Fruit fly (Drosophila melanogaster) whole organism, embryonic: Measurements from ENCODE around the gene hop.

Experiments
- Atf6 ChIP-seq: fragments of 200-800 bp; sonication (Bioruptor generic); IDR thresholded peaks from 2 replicates; pipeline ENCODE4 v1.3.6; 2022; ENCODE audit warnings: missing biosample characterization, missing genetic modification characterization
- C15 ChIP-seq: fragments of 200-800 bp; sonication (Bioruptor generic); IDR thresholded peaks from 3 replicates; pipeline ENCODE4 v1.3.6; 2022; ENCODE audit warnings: missing biosample characterization, missing genetic modification characterization
- CG10209 ChIP-seq: fragments of 200-800 bp; sonication (Bioruptor generic); optimal IDR thresholded peaks from 3 replicates; lab custom pipeline; 2017; ENCODE audit warnings: missing biosample characterization, mild to moderate bottlenecking, missing genetic modification characterization, missing genetic modification reagents
- CG10462 ChIP-seq: fragments of 200-800 bp; sonication (Bioruptor generic); optimal IDR thresholded peaks from 2 replicates; lab custom pipeline; 2016; ENCODE audit warnings: missing biosample characterization, missing genetic modification characterization
- CG10959 ChIP-seq: fragments of 200-800 bp; sonication (Bioruptor generic); IDR thresholded peaks from 2 replicates; pipeline ENCODE4 v1.3.6; 2022; ENCODE audit warnings: missing biosample characterization, missing genetic modification characterization
- CG11085 ChIP-seq: fragments of 200-800 bp; sonication (Bioruptor generic); IDR thresholded peaks from 2 replicates; pipeline ENCODE4 v1.3.6; 2022; ENCODE audit warnings: missing biosample characterization, missing genetic modification characterization
- CG11093 ChIP-seq: fragments of 200-800 bp; sonication (Bioruptor generic); IDR thresholded peaks from 3 replicates; pipeline ENCODE4 v1.3.6; 2022; ENCODE audit warnings: missing biosample characterization, missing genetic modification characterization
- CG16863 ChIP-seq: fragments of 200-800 bp; sonication (Bioruptor generic); optimal IDR thresholded peaks from 3 replicates; lab custom pipeline; 2016; ENCODE audit warnings: missing biosample characterization, missing genetic modification characterization
- CG30431 ChIP-seq: fragments of 200-800 bp; sonication (Bioruptor generic); optimal IDR thresholded peaks from 2 replicates; lab custom pipeline; 2017; ENCODE audit warnings: missing biosample characterization, missing genetic modification characterization
- CG4328 ChIP-seq: fragments of 200-800 bp; sonication (Bioruptor generic); optimal IDR thresholded peaks from 3 replicates; lab custom pipeline; 2017; ENCODE audit warnings: missing biosample characterization, missing genetic modification reagents, missing genetic modification characterization
- CG4707 ChIP-seq: fragments of 200-800 bp; sonication (Bioruptor generic); optimal IDR thresholded peaks from 2 replicates; lab custom pipeline; 2018; ENCODE audit warnings: missing biosample characterization, mild to moderate bottlenecking, missing genetic modification characterization, moderate library complexity
- CG4730 ChIP-seq: fragments of 200-800 bp; sonication (Bioruptor generic); IDR thresholded peaks from 2 replicates; pipeline ENCODE4 v1.3.6; 2022; ENCODE audit warnings: missing biosample characterization, missing genetic modification characterization
- CG7987 ChIP-seq: fragments of 200-800 bp; sonication (Bioruptor generic); optimal IDR thresholded peaks from 2 replicates; lab custom pipeline; 2018; ENCODE audit warnings: missing biosample characterization, mild to moderate bottlenecking, missing genetic modification characterization, moderate library complexity
- CG8359 ChIP-seq: fragments of 200-800 bp; sonication (Bioruptor generic); optimal IDR thresholded peaks from 2 replicates; lab custom pipeline; 2017; ENCODE audit warnings: missing biosample characterization, mild to moderate bottlenecking, missing genetic modification characterization, borderline replicate concordance
- CG9817 ChIP-seq: fragments of 200-800 bp; sonication (Bioruptor generic); optimal IDR thresholded peaks from 2 replicates; lab custom pipeline; 2018; ENCODE audit warnings: missing biosample characterization, mild to moderate bottlenecking, missing genetic modification characterization, moderate library complexity
- CkIIα-i1 ChIP-seq: fragments of 200-800 bp; sonication (Bioruptor generic); IDR thresholded peaks from 2 replicates; pipeline ENCODE4 v1.3.6; 2022; ENCODE audit warnings: missing biosample characterization, missing genetic modification characterization
- Dad ChIP-seq: fragments of 200-800 bp; sonication (Bioruptor generic); optimal IDR thresholded peaks from 3 replicates; lab custom pipeline; 2016; ENCODE audit warnings: missing biosample characterization, missing genetic modification characterization
- Dbx ChIP-seq: fragments of 200-800 bp; sonication (Bioruptor generic); IDR thresholded peaks from 3 replicates; pipeline ENCODE4 v1.3.6; 2022; ENCODE audit warnings: missing biosample characterization, missing genetic modification characterization
- Dfd ChIP-seq, 2 experiments: fragments of >200 bp; optimal IDR thresholded peaks; 2 replicates each; lab custom pipeline; 2017; ENCODE audit warnings: missing biosample characterization in 2 of 2, missing genetic modification characterization in 2 of 2
- E2f2 ChIP-seq: fragments of 200-800 bp; sonication (Bioruptor generic); IDR thresholded peaks from 2 replicates; pipeline ENCODE4 v1.3.6; 2022; ENCODE audit warnings: missing biosample characterization, missing genetic modification characterization
- Hand ChIP-seq: fragments of 200-800 bp; sonication (Bioruptor generic); optimal IDR thresholded peaks from 2 replicates; lab custom pipeline; 2017; ENCODE audit warnings: mild to moderate bottlenecking, missing biosample characterization, missing genetic modification reagents, missing genetic modification characterization
- Hmr ChIP-seq: fragments of 200-800 bp; sonication (Bioruptor generic); optimal IDR thresholded peaks from 3 replicates; lab custom pipeline; 2017; ENCODE audit warnings: mild to moderate bottlenecking, missing biosample characterization, missing genetic modification reagents, missing genetic modification characterization
- Lhr ChIP-seq: fragments of 200-800 bp; sonication (Bioruptor generic); optimal IDR thresholded peaks from 3 replicates; lab custom pipeline; 2017; ENCODE audit warnings: mild to moderate bottlenecking, missing biosample characterization, missing genetic modification reagents, missing genetic modification characterization
- Max ChIP-seq: fragments of 200-800 bp; sonication (Bioruptor generic); optimal IDR thresholded peaks from 2 replicates; lab custom pipeline; 2016; ENCODE audit warnings: missing biosample characterization, mild to moderate bottlenecking, missing genetic modification characterization
- NC2α ChIP-seq: fragments of 200-800 bp; sonication (Bioruptor generic); optimal IDR thresholded peaks from 2 replicates; lab custom pipeline; 2016; ENCODE audit warnings: missing biosample characterization, missing genetic modification characterization
- Nf-YC ChIP-seq: fragments of 200-800 bp; optimal IDR thresholded peaks from 3 replicates; lab custom pipeline; 2019; ENCODE audit warnings: missing biosample characterization, mild to moderate bottlenecking, missing genetic modification characterization, moderate library complexity
- Oaz ChIP-seq: fragments of 200-800 bp; sonication (Bioruptor generic); IDR thresholded peaks from 2 replicates; pipeline ENCODE4 v1.3.6; 2022; ENCODE audit warnings: missing biosample characterization, missing genetic modification characterization
- PHDP ChIP-seq: fragments of 200-800 bp; sonication (Bioruptor generic); optimal IDR thresholded peaks from 3 replicates; lab custom pipeline; 2018; ENCODE audit warnings: missing biosample characterization, mild to moderate bottlenecking, missing genetic modification characterization, moderate library complexity
- Pdp1 ChIP-seq, 2 experiments: fragments of 200-800 bp; sonication (Bioruptor generic); optimal IDR thresholded peaks; 3 replicates each; lab custom pipeline; 2016; ENCODE audit warnings: missing biosample characterization in 2 of 2, missing genetic modification characterization in 2 of 2, mild to moderate bottlenecking in 1 of 2, moderate library complexity in 1 of 2
- Spps ChIP-seq: fragments of 200-800 bp; sonication (Bioruptor generic); optimal IDR thresholded peaks from 2 replicates; lab custom pipeline; 2018; ENCODE audit warnings: missing biosample characterization, mild to moderate bottlenecking, missing genetic modification characterization
- TFAM ChIP-seq: fragments of 200-800 bp; sonication (Bioruptor generic); optimal IDR thresholded peaks from 2 replicates; lab custom pipeline; 2017; ENCODE audit warnings: missing biosample characterization, missing genetic modification characterization, inconsistent platforms
- cato ChIP-seq: fragments of 200-800 bp; sonication (Bioruptor generic); optimal IDR thresholded peaks from 2 replicates; lab custom pipeline; 2016; ENCODE audit warnings: missing biosample characterization, missing genetic modification characterization, borderline replicate concordance
- cg ChIP-seq: fragments of 200-800 bp; sonication (Bioruptor generic); optimal IDR thresholded peaks from 3 replicates; lab custom pipeline; 2019; ENCODE audit warnings: missing biosample characterization, mild to moderate bottlenecking, missing genetic modification characterization, moderate library complexity
- chm ChIP-seq: fragments of 200-800 bp; sonication (Bioruptor generic); IDR thresholded peaks from 2 replicates; pipeline ENCODE4 v1.3.6; 2022; ENCODE audit warnings: missing biosample characterization, missing genetic modification characterization
- ci ChIP-seq: fragments of 200-800 bp; sonication (Bioruptor generic); IDR thresholded peaks from 3 replicates; pipeline ENCODE4 v1.3.6; 2022; ENCODE audit warnings: missing biosample characterization, missing genetic modification characterization
- corto ChIP-seq: fragments of 200-800 bp; sonication (Bioruptor generic); optimal IDR thresholded peaks from 2 replicates; lab custom pipeline; 2016; ENCODE audit warnings: missing biosample characterization, mild to moderate bottlenecking, missing genetic modification characterization, moderate library complexity
- crc ChIP-seq: fragments of 200-800 bp; sonication (Bioruptor generic); optimal IDR thresholded peaks from 2 replicates; lab custom pipeline; 2016; ENCODE audit warnings: missing biosample characterization, missing genetic modification characterization
- cwo ChIP-seq: fragments of 200-800 bp; sonication (Bioruptor generic); optimal IDR thresholded peaks from 3 replicates; lab custom pipeline; 2017; ENCODE audit warnings: missing biosample characterization, missing genetic modification characterization, mild to moderate bottlenecking, moderate library complexity, missing genetic modification reagents
- dimm ChIP-seq: fragments of 200-800 bp; sonication (Bioruptor generic); IDR thresholded peaks from 2 replicates; pipeline ENCODE4 v1.3.6; 2022; ENCODE audit warnings: missing biosample characterization, missing genetic modification characterization
- exex ChIP-seq: fragments of 200-800 bp; sonication (Bioruptor generic); optimal IDR thresholded peaks from 4 replicates; lab custom pipeline; 2018; ENCODE audit warnings: missing biosample characterization, mild to moderate bottlenecking, missing genetic modification characterization, moderate library complexity
- gfzf ChIP-seq: fragments of 200-800 bp; sonication (Bioruptor generic); optimal IDR thresholded peaks from 2 replicates; lab custom pipeline; 2016; ENCODE audit warnings: missing biosample characterization, mild to moderate bottlenecking, missing genetic modification characterization, moderate library complexity
- gsb ChIP-seq: fragments of 200-800 bp; sonication (Bioruptor generic); IDR thresholded peaks from 2 replicates; pipeline ENCODE4 v1.3.6; 2022; ENCODE audit warnings: missing biosample characterization, missing genetic modification characterization
- gt ChIP-seq: fragments of 200-800 bp; sonication (Bioruptor generic); IDR thresholded peaks from 2 replicates; pipeline ENCODE4 v1.3.6; 2022; ENCODE audit warnings: missing biosample characterization, missing genetic modification characterization
- ind ChIP-seq: fragments of 200-800 bp; sonication (Bioruptor generic); optimal IDR thresholded peaks from 3 replicates; lab custom pipeline; 2016; ENCODE audit warnings: missing biosample characterization, missing genetic modification characterization
- inv ChIP-seq: fragments of 200-800 bp; sonication (Bioruptor generic); IDR thresholded peaks from 2 replicates; pipeline ENCODE4 v1.3.6; 2022; ENCODE audit warnings: missing biosample characterization, missing genetic modification characterization; ENCODE audit not compliant: partially characterized antibody
- lola ChIP-seq, 3 experiments: fragments of >200 bp in 2 of 3; fragments of 200-800 bp in 1 of 3; sonication (Bioruptor generic) in 1 of 3; optimal IDR thresholded peaks; 2 replicates each; lab custom pipeline; 2017 to 2019; ENCODE audit warnings: missing biosample characterization in 3 of 3, missing genetic modification characterization in 3 of 3, mild to moderate bottlenecking in 1 of 3, moderate library complexity in 1 of 3
- onecut ChIP-seq: fragments of 200-800 bp; sonication (Bioruptor generic); IDR thresholded peaks from 2 replicates; pipeline ENCODE4 v1.3.6; 2022; ENCODE audit warnings: missing biosample characterization, missing genetic modification characterization
- sna ChIP-seq: fragments of 200-800 bp; sonication (Bioruptor generic); IDR thresholded peaks from 2 replicates; pipeline ENCODE4 v1.3.6; 2022; ENCODE audit warnings: missing biosample characterization, missing genetic modification characterization; ENCODE audit not compliant: partially characterized antibody
- tin ChIP-seq: fragments of 200-800 bp; sonication (Bioruptor generic); optimal IDR thresholded peaks from 3 replicates; lab custom pipeline; 2016; ENCODE audit warnings: missing biosample characterization, missing genetic modification characterization
- tll ChIP-seq, 2 experiments: fragments of 200-800 bp in 1 of 2; fragments of >200 bp in 1 of 2; sonication (Bioruptor generic) in 1 of 2; optimal IDR thresholded peaks; 2 replicates each; lab custom pipeline; 2017 to 2019; ENCODE audit warnings: missing biosample characterization in 2 of 2, missing genetic modification characterization in 2 of 2, mild to moderate bottlenecking in 1 of 2, moderate library complexity in 1 of 2
- toy ChIP-seq: fragments of 200-800 bp; sonication (Bioruptor generic); IDR thresholded peaks from 2 replicates; pipeline ENCODE4 v1.3.6; 2022; ENCODE audit warnings: missing biosample characterization, missing genetic modification characterization

Gene hop

dm6 chrX:11379139-11379538 lies 11.2 kb upstream of the hop start (continued):
- TF ChIP-seq crc (GFP tag; lab: Kevin White, UChicago) (no peak), gfzf (GFP tag; lab: Kevin White, UChicago) (no peak), CG4707 (GFP tag; lab: Kevin White, UChicago) (no peak), C15 (GFP tag; lab: Robert Waterston, UW) (no peak), E2f2 (GFP tag; lab: Robert Waterston, UW) (no peak), cato (GFP tag; lab: Kevin White, UChicago) (no peak), Nf-YC (peak; percentile 52), Pdp1 (GFP tag; optimal IDR thresholded peaks at IDR 0.05; lab: Kevin White, UChicago) (peak in 1 of 2 experiments; percentile 41), CG11093 (no peak), gsb (GFP tag; lab: Robert Waterston, UW) (no peak), chm (peak; percentile 33; the same call in 1 of the 2 replicates), TFAM (GFP tag; lab: Kevin White, UChicago) (no peak), ci (GFP tag; lab: Robert Waterston, UW) (peak; percentile 73), CG16863 (no peak), inv (GFP tag; lab: Robert Waterston, UW) (no peak), CG4328 (GFP tag; lab: Kevin White, UChicago) (no peak), lola (GFP tag; optimal IDR thresholded peaks at IDR 0.05; lab: Kevin White, UChicago) (no peak), toy (GFP tag; lab: Robert Waterston, UW) (no peak), Lhr (no peak), CG4730 (GFP tag; lab: Robert Waterston, UW) (no peak), Dbx (peak; percentile 58; the same call in 2 of the 3 replicates), NC2α (no peak), CG10462 (GFP tag; lab: Kevin White, UChicago) (no peak), CG8359 (GFP tag; lab: Kevin White, UChicago) (no peak), Atf6 (GFP tag; lab: Robert Waterston, UW) (peak; percentile 55), Dad (no peak), Hand (GFP tag; lab: Kevin White, UChicago) (peak; percentile 47), Oaz (GFP tag; lab: Robert Waterston, UW) (peak; percentile 40; the same call in 1 of the 2 replicates), exex (no peak), cg (GFP tag; lab: Kevin White, UChicago) (no peak), CG9817 (peak; percentile 52), ind (GFP tag; lab: Kevin White, UChicago) (no peak), CkIIα-i1 (no peak), Dfd (GFP tag; optimal IDR thresholded peaks at IDR 0.05; lab: Kevin White, UChicago) (no peak), tin (GFP tag; lab: Kevin White, UChicago) (no peak), PHDP (tag; lab: Kevin White, UChicago) (peak; percentile 57), CG10959 (GFP tag; lab: Robert Waterston, UW) (no peak), onecut (0 out of 2 replicates have a peak, but pooled peaks have one; percentile 18), Spps (no peak), gt (GFP tag; lab: Robert Waterston, UW) (no peak), tll (GFP tag; optimal IDR thresholded peaks at IDR 0.05; lab: Kevin White, UChicago) (no peak), CG10209 (GFP tag; lab: Kevin White, UChicago) (no peak), cwo (GFP tag; lab: Kevin White, UChicago) (peak; percentile 45), CG7987 (no peak), corto (GFP tag; lab: Kevin White, UChicago) (no peak), CG30431 (GFP tag; lab: Kevin White, UChicago) (no peak), Hmr (GFP tag; lab: Kevin White, UChicago) (peak; percentile 61), CG11085 (no peak), dimm (GFP tag; lab: Robert Waterston, UW) (peak; percentile 15; the same call in 1 of the 2 replicates), Max (no peak), sna (GFP tag; lab: Robert Waterston, UW) (no peak)
